Worm (Caenorhabditis elegans): ENCODE data around the gene C50H2.7.

C50H2.7 gene

ce11 chrV:9958231-9958630, 35.6 kb downstream of the C50H2.7 start, which contains the start of gene anmt-3:
anmt-3 (minus strand) TSS chrV:9958331.
- TF ChIP-seq lsy-2 (tag; optimal IDR thresholded peaks at IDR 0.05): no peak
- TF ChIP-seq bed-3 (GFP tag; optimal IDR thresholded peaks at IDR 0.05): no peak
- TF ChIP-seq mab-5 (tag; optimal IDR thresholded peaks at IDR 0.05): no peak
- TF ChIP-seq zip-8 (tag; optimal IDR thresholded peaks at IDR 0.05): no peak
- no peak for TF ChIP-seq nhr-76 (tag; optimal IDR thresholded peaks at IDR 0.05)
- no peak for TF ChIP-seq lin-13 (tag; optimal IDR thresholded peaks at IDR 0.05)

ce11 chrV:9958654-9959053, 36.1 kb downstream of the C50H2.7 start:
- no peak for TF ChIP-seq nhr-76 (tag; optimal IDR thresholded peaks at IDR 0.05)
- TF ChIP-seq cnd-1 (tag; optimal IDR thresholded peaks at IDR 0.05): no peak
- TF ChIP-seq ces-1 (GFP tag; optimal IDR thresholded peaks at IDR 0.05): no peak
- TF ChIP-seq unc-120 (tag; optimal IDR thresholded peaks at IDR 0.05; ENCODE audit: poor library complexity, severe bottlenecking): peak; percentile 66
- no peak for TF ChIP-seq lin-32 (GFP tag; optimal IDR thresholded peaks at IDR 0.05)
- peak; percentile 98 for TF ChIP-seq hlh-1 (tag; optimal IDR thresholded peaks at IDR 0.05)
- peak; percentile 66 for TF ChIP-seq unc-62 (GFP tag; optimal IDR thresholded peaks at IDR 0.05)
- peak; percentile 35 for TF ChIP-seq mab-5 (tag; optimal IDR thresholded peaks at IDR 0.05)

- TF ChIP-seq nhr-237 (tag; optimal IDR thresholded peaks at IDR 0.05): no peak
- TF ChIP-seq lin-13 (tag; optimal IDR thresholded peaks at IDR 0.05): no peak
- TF ChIP-seq nhr-2 (tag; optimal IDR thresholded peaks at IDR 0.05): no peak
Measured at ce11 chrV:9960376-9960775, 37.8 kb downstream of the C50H2.7 start, which contains the start of gene T07C12.10. T07C12.10 (minus strand) TSS chrV:9960476.

- TF ChIP-seq mep-1 (tag; optimal IDR thresholded peaks at IDR 0.05): no peak
- no peak for TF ChIP-seq bed-3 (GFP tag; optimal IDR thresholded peaks at IDR 0.05)
- no peak for TF ChIP-seq pha-4 (tag; optimal IDR thresholded peaks at IDR 0.05)
- no peak for TF ChIP-seq zip-8 (tag; optimal IDR thresholded peaks at IDR 0.05)
Measured at ce11 chrV:9962394-9962793, 39.8 kb downstream of the C50H2.7 start, which contains the start of gene madf-4. madf-4 (minus strand) TSS chrV:9962494.

- no peak for TF ChIP-seq nhr-237 (tag; optimal IDR thresholded peaks at IDR 0.05)
- TF ChIP-seq unc-39 (tag; optimal IDR thresholded peaks at IDR 0.05): no peak
- no peak for TF ChIP-seq mab-5 (tag; optimal IDR thresholded peaks at IDR 0.05)
- TF ChIP-seq lsy-2 (tag; optimal IDR thresholded peaks at IDR 0.05): no peak
- no peak for TF ChIP-seq cnd-1 (tag; optimal IDR thresholded peaks at IDR 0.05)
- TF ChIP-seq nhr-28 (tag; optimal IDR thresholded peaks at IDR 0.05): no peak
- TF ChIP-seq hlh-1 (tag; optimal IDR thresholded peaks at IDR 0.05): no peak
- no peak for TF ChIP-seq ceh-43 (GFP tag; optimal IDR thresholded peaks at IDR 0.05)
- no peak for TF ChIP-seq unc-120 (tag; optimal IDR thresholded peaks at IDR 0.05; ENCODE audit: poor library complexity, severe bottlenecking)
- no peak for TF ChIP-seq mls-2 (tag; optimal IDR thresholded peaks at IDR 0.05)
- no peak for TF ChIP-seq nhr-76 (tag; optimal IDR thresholded peaks at IDR 0.05)
- TF ChIP-seq elt-3 (tag; optimal IDR thresholded peaks at IDR 0.05): no peak
Measured at ce11 chrV:9962916-9963315, 40.3 kb downstream of the C50H2.7 start.

DNA sequence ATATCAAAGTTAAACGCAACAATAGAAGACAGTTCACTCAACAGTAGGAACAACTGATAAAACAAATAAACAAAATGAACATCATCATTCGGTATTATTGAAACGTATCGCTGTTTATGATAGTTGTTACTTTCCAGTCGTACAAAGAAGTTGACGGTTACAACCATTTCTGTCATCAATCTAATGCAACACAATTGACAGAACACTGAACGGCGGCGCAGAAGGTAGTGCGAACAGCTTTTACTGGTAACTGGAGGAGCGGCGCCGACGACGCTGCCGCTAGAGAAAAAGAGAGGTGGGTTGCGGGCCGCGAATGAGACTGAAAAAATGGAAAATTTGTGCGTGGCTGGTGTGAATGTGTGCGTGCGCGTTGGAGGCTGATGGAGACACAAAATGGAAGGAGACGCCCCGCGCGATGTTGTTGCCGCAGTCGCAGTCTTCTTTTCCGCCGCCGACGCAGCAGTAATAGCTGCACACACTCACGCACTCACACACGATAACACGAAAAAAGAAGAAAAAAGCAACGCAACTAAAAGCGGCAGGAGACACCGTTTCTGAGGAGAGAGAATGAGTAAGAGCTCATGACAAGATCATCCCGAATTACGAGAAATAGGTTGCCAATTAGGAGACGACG, 41.7 kb downstream of the C50H2.7 start:
- TF ChIP-seq snpc-4 (tag; optimal IDR thresholded peaks at IDR 0.05) (no peak), sptf-1 (tag; optimal IDR thresholded peaks at IDR 0.05) (peak; percentile 0)

DNA sequence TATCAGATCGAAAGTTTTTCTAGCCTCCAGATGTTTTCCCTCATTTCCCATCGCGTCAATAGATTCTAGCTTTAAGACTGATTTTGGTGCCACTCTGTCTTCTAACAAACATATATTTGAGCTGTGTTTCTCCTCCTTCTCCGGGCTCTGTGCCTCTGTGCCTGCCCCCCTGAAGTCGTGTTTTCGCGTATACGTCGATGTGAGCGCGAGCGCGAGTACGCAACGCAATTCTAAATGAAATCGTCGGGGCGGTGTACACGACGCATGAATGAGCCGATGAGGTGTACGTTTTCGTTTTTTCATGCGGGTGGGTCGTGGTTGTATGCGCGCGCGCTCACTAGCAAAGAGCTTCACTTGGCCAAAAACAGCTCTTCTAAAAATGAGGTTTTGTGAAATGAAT, 43.3 kb downstream of the C50H2.7 start:
- TF ChIP-seq nhr-28 (tag; optimal IDR thresholded peaks at IDR 0.05) (no peak), cnd-1 (tag; optimal IDR thresholded peaks at IDR 0.05) (no peak), unc-39 (tag; optimal IDR thresholded peaks at IDR 0.05) (no peak), unc-62 (GFP tag; optimal IDR thresholded peaks at IDR 0.05) (no peak), ceh-39 (tag; optimal IDR thresholded peaks at IDR 0.05) (no peak), hlh-1 (tag; optimal IDR thresholded peaks at IDR 0.05) (no peak), unc-120 (tag; optimal IDR thresholded peaks at IDR 0.05; ENCODE audit: poor library complexity, severe bottlenecking) (no peak), nhr-237 (tag; optimal IDR thresholded peaks at IDR 0.05) (no peak), snpc-4 (tag; optimal IDR thresholded peaks at IDR 0.05) (no peak), M03D4.4 (tag; optimal IDR thresholded peaks at IDR 0.05) (no peak), ceh-43 (GFP tag; optimal IDR thresholded peaks at IDR 0.05) (no peak), flh-1 (GFP tag; optimal IDR thresholded peaks at IDR 0.05) (no peak)

Data from whole organism, mixed stage, embryonic.